Worm (Caenorhabditis elegans) whole organism, L4 larva: ENCODE results near the gene C06B3.7.

Source experiments
- F10B5.3 ChIP-seq: sonication (generic microtip); optimal IDR thresholded peaks from 2 replicates; lab custom pipeline; 2016; ENCODE audit warnings: mild to moderate bottlenecking, missing genetic modification characterization, missing compliant biosample characterization
- F37D6.2 ChIP-seq: sonication (generic microtip); optimal IDR thresholded peaks from 2 replicates; lab custom pipeline; 2016; ENCODE audit warnings: mild to moderate bottlenecking, missing genetic modification characterization, missing compliant biosample characterization
- R02D3.7 ChIP-seq: fragments of 150-350 bp; sonication (generic microtip); optimal IDR thresholded peaks from 3 replicates; lab custom pipeline; 2014; ENCODE audit warnings: missing biosample characterization, missing genetic modification characterization
- T26A8.4 ChIP-seq: fragments of 200-800 bp; sonication (Bioruptor generic); IDR thresholded peaks from 2 replicates; pipeline ENCODE4 v1.3.6; 2022; ENCODE audit warnings: missing genetic modification characterization, missing compliant biosample characterization
- ZK546.5 ChIP-seq, 2 experiments: sonication (generic microtip); optimal IDR thresholded peaks; 2 replicates each; lab custom pipeline; 2017; ENCODE audit warnings: missing biosample characterization in 2 of 2, missing genetic modification characterization in 2 of 2
- aha-1 ChIP-seq: fragments of 150-350 bp; peaks from one replicate; lab custom pipeline; 2014; ENCODE audit warnings: missing biosample characterization, missing genetic modification characterization
- daf-12 ChIP-seq: fragments of 150-350 bp; optimal IDR thresholded peaks from 2 replicates; lab custom pipeline; 2014; ENCODE audit warnings: missing biosample characterization, missing genetic modification reagents, missing genetic modification characterization
- daf-19 ChIP-seq: fragments of 200-800 bp; sonication (Bioruptor generic); conservative IDR thresholded peaks from 2 replicates; pipeline ENCODE4 v1.3.6; 2022; ENCODE audit warnings: missing genetic modification characterization, missing compliant biosample characterization
- daf-8 ChIP-seq: fragments of 200-800 bp; sonication (Bioruptor generic); IDR thresholded peaks from 2 replicates; pipeline ENCODE4 v1.3.6; 2022; ENCODE audit warnings: missing genetic modification characterization, missing compliant biosample characterization
- dve-1 ChIP-seq: sonication (generic microtip); optimal IDR thresholded peaks from 2 replicates; lab custom pipeline; 2017; ENCODE audit warnings: antibody characterized with exemption, mild to moderate bottlenecking, missing genetic modification characterization, missing compliant biosample characterization; ENCODE audit not compliant: insufficient read depth
- fkh-10 ChIP-seq: fragments of 150-350 bp; optimal IDR thresholded peaks from 2 replicates; lab custom pipeline; 2014; ENCODE audit warnings: missing biosample characterization, missing genetic modification reagents, missing genetic modification characterization
- hlh-11 ChIP-seq: fragments of 200-800 bp; sonication (Bioruptor generic); optimal IDR thresholded peaks from 2 replicates; lab custom pipeline; 2018; ENCODE audit warnings: mild to moderate bottlenecking, missing genetic modification characterization, missing compliant biosample characterization
- hlh-30 ChIP-seq: sonication (generic microtip); optimal IDR thresholded peaks from 2 replicates; lab custom pipeline; 2017; ENCODE audit warnings: antibody characterized with exemption, mild to moderate bottlenecking, missing genetic modification characterization, missing compliant biosample characterization; ENCODE audit not compliant: insufficient read depth
- hmg-1.1 ChIP-seq: fragments of 200-800 bp; sonication (Bioruptor generic); IDR thresholded peaks from 2 replicates; pipeline ENCODE4 v1.3.6; 2022; ENCODE audit warnings: missing genetic modification reagents, missing genetic modification characterization, missing compliant biosample characterization
- lin-13 ChIP-seq: fragments of 150-350 bp; optimal IDR thresholded peaks from 2 replicates; lab custom pipeline; 2014; ENCODE audit warnings: missing biosample characterization, missing genetic modification reagents, missing genetic modification characterization
- lir-3 ChIP-seq: sonication (generic microtip); optimal IDR thresholded peaks from 2 replicates; lab custom pipeline; 2016; ENCODE audit warnings: mild to moderate bottlenecking, missing genetic modification characterization, missing compliant biosample characterization
- mdl-1 ChIP-seq, 2 experiments: fragments of 150-350 bp in 1 of 2; sonication (generic microtip) in 1 of 2; optimal IDR thresholded peaks; 2 replicates each; lab custom pipeline; 2014 to 2017; ENCODE audit warnings: missing biosample characterization in 2 of 2, missing genetic modification characterization in 2 of 2
- mes-2 ChIP-seq: sonication (generic microtip); optimal IDR thresholded peaks from 2 replicates; lab custom pipeline; 2016; ENCODE audit warnings: missing genotype, mild to moderate bottlenecking, missing genetic modification characterization, missing compliant biosample characterization; ENCODE audit not compliant: poor library complexity, severe bottlenecking
- mxl-2 ChIP-seq: fragments of 200-800 bp; sonication (Bioruptor generic); conservative IDR thresholded peaks from 2 replicates; pipeline ENCODE4 v1.3.6; 2022; ENCODE audit warnings: missing genetic modification reagents, missing genetic modification characterization, missing compliant biosample characterization
- mxl-3 ChIP-seq: fragments of 200-800 bp; sonication (Bioruptor generic); optimal IDR thresholded peaks from 2 replicates; lab custom pipeline; 2018; ENCODE audit warnings: mild to moderate bottlenecking, missing genetic modification characterization, missing compliant biosample characterization
- nhr-11 ChIP-seq: fragments of 150-350 bp; optimal IDR thresholded peaks from 2 replicates; lab custom pipeline; 2014; ENCODE audit warnings: missing biosample characterization, missing genetic modification characterization
- nhr-25 ChIP-seq: sonication (generic microtip); optimal IDR thresholded peaks from 2 replicates; lab custom pipeline; 2017; ENCODE audit warnings: missing genetic modification characterization, mild to moderate bottlenecking, missing compliant biosample characterization, antibody characterized with exemption, moderate library complexity, borderline replicate concordance; ENCODE audit not compliant: insufficient read depth
- nhr-28 ChIP-seq: fragments of 150-350 bp; optimal IDR thresholded peaks from 2 replicates; lab custom pipeline; 2014; ENCODE audit warnings: missing biosample characterization, missing genetic modification characterization
- nhr-41 ChIP-seq: fragments of 200-800 bp; sonication (Bioruptor generic); IDR thresholded peaks from 2 replicates; pipeline ENCODE4 v1.3.6; 2022; ENCODE audit warnings: missing genetic modification reagents, missing genetic modification characterization, missing compliant biosample characterization
- nhr-48 ChIP-seq: sonication (generic microtip); optimal IDR thresholded peaks from 2 replicates; lab custom pipeline; 2016; ENCODE audit warnings: mild to moderate bottlenecking, missing genetic modification characterization, missing compliant biosample characterization
- nhr-6 ChIP-seq: fragments of 150-350 bp; optimal IDR thresholded peaks from 2 replicates; lab custom pipeline; 2014; ENCODE audit warnings: missing biosample characterization, missing genetic modification characterization
- nhr-76 ChIP-seq: fragments of 150-350 bp; optimal IDR thresholded peaks from 2 replicates; lab custom pipeline; 2014; ENCODE audit warnings: missing biosample characterization, missing genetic modification characterization
- nhr-77 ChIP-seq: fragments of 150-350 bp; optimal IDR thresholded peaks from 2 replicates; lab custom pipeline; 2014; ENCODE audit warnings: missing biosample characterization, missing genetic modification characterization
- rbr-2 ChIP-seq: sonication (generic microtip); optimal IDR thresholded peaks from 2 replicates; lab custom pipeline; 2016; ENCODE audit warnings: missing genotype, missing genetic modification characterization, missing compliant biosample characterization
- spr-1 ChIP-seq: sonication (generic microtip); optimal IDR thresholded peaks from 2 replicates; lab custom pipeline; 2016; ENCODE audit warnings: mild to moderate bottlenecking, missing genetic modification characterization, missing compliant biosample characterization
- spr-3 ChIP-seq: fragments of 200-800 bp; sonication (Bioruptor generic); optimal IDR thresholded peaks from 2 replicates; lab custom pipeline; 2018; ENCODE audit warnings: mild to moderate bottlenecking, missing genetic modification characterization, missing compliant biosample characterization
- tra-1 ChIP-seq: fragments of 200-800 bp; sonication (Bioruptor generic); IDR thresholded peaks from 2 replicates; pipeline ENCODE4 v1.3.6; 2022; ENCODE audit warnings: missing genetic modification reagents, missing genetic modification characterization, missing compliant biosample characterization
- unc-39 ChIP-seq: sonication (generic microtip); optimal IDR thresholded peaks from 2 replicates; lab custom pipeline; 2017; ENCODE audit warnings: missing biosample characterization, missing genetic modification characterization
- vab-7 ChIP-seq: fragments of 200-800 bp; sonication (Bioruptor generic); IDR thresholded peaks from 2 replicates; pipeline ENCODE4 v1.3.6; 2022; ENCODE audit warnings: missing genetic modification reagents, missing genetic modification characterization, missing compliant biosample characterization
- zfp-2 ChIP-seq: sonication (generic microtip); optimal IDR thresholded peaks from 2 replicates; lab custom pipeline; 2016; ENCODE audit warnings: mild to moderate bottlenecking, missing genetic modification characterization, missing compliant biosample characterization
- zfp-3 ChIP-seq: fragments of 200-800 bp; sonication (Bioruptor generic); conservative IDR thresholded peaks from 2 replicates; pipeline ENCODE4 v1.3.6; 2022; ENCODE audit warnings: missing genetic modification reagents, missing genetic modification characterization, missing compliant biosample characterization
- zip-11 ChIP-seq: fragments of 200-800 bp; sonication (Bioruptor generic); IDR thresholded peaks from 2 replicates; pipeline ENCODE4 v1.3.6; 2022; ENCODE audit warnings: missing genetic modification characterization, missing compliant biosample characterization

The C06B3.7 gene

ce11 chrV:13934545-13934944 lies 25.1 kb downstream of the C06B3.7 start, which contains the start of gene R10D12.1:
Gene R10D12.1 (minus strand): TSS chrV:13934645.
- TF ChIP-seq zfp-3 = no peak
- TF ChIP-seq F10B5.3 (tag; lab: Kevin White, UChicago) = no peak
- no peak for TF ChIP-seq rbr-2 (tag; lab: Kevin White, UChicago)
- no peak for TF ChIP-seq unc-39
- TF ChIP-seq mes-2 (tag; lab: Kevin White, UChicago) = no peak
- no peak for TF ChIP-seq daf-8 (GFP tag; lab: Robert Waterston, UW)
- no peak for TF ChIP-seq nhr-41 (GFP tag; lab: Robert Waterston, UW)
- no peak for TF ChIP-seq hlh-11
- peak; percentile 19 for TF ChIP-seq nhr-28 (tag; lab: Kevin White, UChicago)
- no peak for TF ChIP-seq lin-13 (GFP tag; lab: Kevin White, UChicago)
- no peak for TF ChIP-seq T26A8.4 (GFP tag; lab: Robert Waterston, UW)
- peak; percentile 7 for TF ChIP-seq hlh-30
- TF ChIP-seq dve-1 (tag; lab: Kevin White, UChicago) = no peak
- no peak for TF ChIP-seq nhr-25 (tag; lab: Kevin White, UChicago)
- no peak for TF ChIP-seq nhr-77 (tag; lab: Kevin White, UChicago)

- TF ChIP-seq daf-8 (GFP tag; lab: Robert Waterston, UW) = no peak
- TF ChIP-seq zip-11 (GFP tag; lab: Robert Waterston, UW) = no peak
- TF ChIP-seq tra-1 (GFP tag; lab: Robert Waterston, UW) = no peak
- TF ChIP-seq mxl-3 (GFP tag; lab: Kevin White, UChicago) = no peak
- no peak for TF ChIP-seq zfp-2 (tag; lab: Kevin White, UChicago)
- TF ChIP-seq nhr-11 (tag; lab: Kevin White, UChicago) = no peak
- TF ChIP-seq rbr-2 (tag; lab: Kevin White, UChicago) = no peak
- TF ChIP-seq, all 104 proteins: peak for 0
Observed at ce11 chrV:13935423-13935822, 25.9 kb downstream of the C06B3.7 start.

ce11 chrV:13936052-13936451 lies 26.6 kb downstream of the C06B3.7 start:
- TF ChIP-seq daf-19 (GFP tag; lab: Robert Waterston, UW) (no peak), nhr-11 (tag; lab: Kevin White, UChicago) (no peak), mdl-1 (tag; optimal IDR thresholded peaks at IDR 0.05; lab: Kevin White, UChicago) (peak in 1 of 2 experiments; percentile 44), spr-1 (tag; lab: Kevin White, UChicago) (no peak), nhr-28 (tag; lab: Kevin White, UChicago) (peak; percentile 33), hlh-30 (peak; percentile 70), aha-1 (peak; percentile 23)

- TF ChIP-seq nhr-48 (tag; lab: Kevin White, UChicago) (no peak), nhr-11 (tag; lab: Kevin White, UChicago) (peak; percentile 6), mxl-2 (GFP tag; lab: Robert Waterston, UW) (no peak), aha-1 (peak; percentile 41), lir-3 (no peak), vab-7 (GFP tag; lab: Robert Waterston, UW) (no peak), F37D6.2 (tag; lab: Kevin White, UChicago) (no peak), zfp-3 (no peak), spr-3 (GFP tag; lab: Kevin White, UChicago) (no peak), fkh-10 (no peak), daf-12 (tag; lab: Kevin White, UChicago) (no peak), nhr-76 (tag; lab: Kevin White, UChicago) (no peak), zfp-2 (tag; lab: Kevin White, UChicago) (no peak)
Observed at ce11 chrV:13936850-13937249, 27.4 kb downstream of the C06B3.7 start, which contains the start of gene srw-145. Gene srw-145 (plus strand): TSS chrV:13937150.

- TF ChIP-seq F37D6.2 (tag; lab: Kevin White, UChicago) (no peak), fkh-10 (no peak), nhr-6 (tag; lab: Kevin White, UChicago) (no peak), ZK546.5 (tag; optimal IDR thresholded peaks at IDR 0.05; lab: Kevin White, UChicago) (no peak), R02D3.7 (tag; lab: Kevin White, UChicago) (no peak), hmg-1.1 (GFP tag; lab: Robert Waterston, UW) (no peak)
Observed at ce11 chrV:13942082-13942481, 32.6 kb downstream of the C06B3.7 start, which contains the start of gene dpr-1. Gene dpr-1 (minus strand): TSS chrV:13942182.
